Fruit fly (Drosophila melanogaster): Measurements from ENCODE around the gene Seipin.

Seipin gene

DNA sequence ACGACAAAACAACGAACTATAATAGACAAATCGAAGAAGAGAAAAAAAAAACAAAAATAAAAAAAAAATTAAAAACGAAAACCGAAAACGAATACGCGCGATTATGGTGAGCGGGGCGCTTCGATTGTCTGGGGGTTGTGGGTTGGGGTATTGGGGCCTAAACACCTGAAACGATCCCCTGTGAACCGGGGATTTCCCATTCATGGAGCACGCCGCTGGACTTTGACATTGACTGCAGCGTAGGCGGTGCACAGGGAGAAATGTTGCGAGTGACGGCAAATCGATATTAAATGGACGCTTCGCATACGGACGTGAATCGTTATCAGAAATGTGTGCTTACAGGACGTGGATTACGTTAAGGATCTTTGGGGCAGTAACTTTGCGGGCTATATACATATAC, 27.4 kb upstream of the Seipin start:
- TF ChIP-seq CG9139 (GFP tag; optimal IDR thresholded peaks at IDR 0.05) (peak; percentile 28), salr (GFP tag; optimal IDR thresholded peaks at IDR 0.05) (no peak), CG7368 (GFP tag; optimal IDR thresholded peaks at IDR 0.05) (no peak), ss (GFP tag; optimal IDR thresholded peaks at IDR 0.05) (peak in 1 of 2 experiments; percentile 31), CG10631 (GFP tag; optimal IDR thresholded peaks at IDR 0.05) (no peak), CG6808 (GFP tag; optimal IDR thresholded peaks at IDR 0.05) (peak; percentile 22)

DNA sequence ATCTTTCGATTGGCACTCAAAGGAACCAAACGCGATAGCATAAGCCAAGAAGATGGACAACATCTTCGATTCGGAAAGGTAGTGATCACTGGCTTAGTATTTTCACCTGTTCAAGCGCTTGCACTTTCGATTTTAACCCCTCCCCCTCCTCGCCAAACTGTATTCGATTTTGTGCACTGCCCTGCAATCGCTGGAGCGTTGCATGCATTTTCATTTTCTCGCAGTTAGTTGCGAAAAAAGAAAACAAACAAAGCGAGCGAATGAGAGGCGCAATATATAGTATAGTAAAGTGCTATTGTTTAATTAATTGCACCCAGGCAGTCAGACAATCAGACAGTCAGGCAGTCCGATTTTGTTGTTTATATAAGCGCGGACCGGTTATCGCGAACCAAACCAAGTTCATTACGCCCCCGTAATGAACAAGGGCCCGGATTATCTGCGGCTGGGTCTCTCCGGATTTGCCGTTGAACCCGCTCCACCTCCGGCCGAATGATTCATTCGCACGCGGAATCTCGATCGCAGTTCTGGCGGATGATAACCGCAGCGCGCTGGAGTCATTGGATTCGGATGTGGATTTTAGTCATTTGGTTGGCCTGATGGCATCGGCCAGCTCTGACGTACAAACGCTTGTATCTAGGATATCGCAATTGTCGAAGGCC, 26.4 kb upstream of the Seipin start:
- TF ChIP-seq lz (GFP tag; optimal IDR thresholded peaks at IDR 0.05) (no peak), topi (GFP tag; optimal IDR thresholded peaks at IDR 0.05) (no peak), Eip78C (GFP tag) (peak; percentile 56), Blimp-1 (GFP tag; optimal IDR thresholded peaks at IDR 0.05) (peak; percentile 12), OdsH (GFP tag; optimal IDR thresholded peaks at IDR 0.05) (no peak), Ets96B (tag; optimal IDR thresholded peaks at IDR 0.05) (no peak), Hr4 (GFP tag; optimal IDR thresholded peaks at IDR 0.05) (no peak)

DNA sequence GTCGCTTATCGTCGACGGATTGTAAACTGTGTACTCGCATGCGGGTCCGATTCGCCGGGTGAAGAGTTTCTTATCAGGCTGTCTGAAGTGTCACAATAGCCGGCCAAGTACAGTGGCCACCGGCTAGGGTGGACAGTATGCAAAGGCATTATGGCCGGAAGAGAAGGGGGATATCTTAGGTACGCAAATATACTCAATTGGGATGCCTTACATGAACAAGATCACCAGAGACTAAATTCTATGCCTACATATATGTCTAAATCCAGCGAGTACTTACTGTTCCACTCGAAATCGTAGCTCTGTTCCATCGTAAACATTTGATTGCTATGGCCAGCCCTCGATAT, 25.9 kb upstream of the Seipin start:
- TF ChIP-seq Ets21C (GFP tag; optimal IDR thresholded peaks at IDR 0.05), result peak; percentile 93
- peak; percentile 93 for TF ChIP-seq Sox15 (GFP tag; optimal IDR thresholded peaks at IDR 0.05)
- peak; percentile 88 for TF ChIP-seq net (GFP tag; optimal IDR thresholded peaks at IDR 0.05)
- peak; percentile 96 for TF ChIP-seq topi (GFP tag; optimal IDR thresholded peaks at IDR 0.05)
- peak; percentile 93 for TF ChIP-seq Met (GFP tag; optimal IDR thresholded peaks at IDR 0.05)
- peak; percentile 85 for TF ChIP-seq CG8319 (GFP tag; optimal IDR thresholded peaks at IDR 0.05)
- TF ChIP-seq Eip78C (GFP tag), result peak; percentile 96
- peak in 1 of 2 experiments; percentile 79 for TF ChIP-seq salr (GFP tag; optimal IDR thresholded peaks at IDR 0.05)
- TF ChIP-seq CG10669 (GFP tag; optimal IDR thresholded peaks at IDR 0.05), result peak; percentile 88
- TF ChIP-seq CG3032 (tag; optimal IDR thresholded peaks at IDR 0.05), result peak; percentile 78
- peak; percentile 92 for TF ChIP-seq CG11294 (GFP tag; IDR thresholded peaks at IDR 0.05)
- TF ChIP-seq cyc (GFP tag; optimal IDR thresholded peaks at IDR 0.05), result peak; percentile 97
- TF ChIP-seq CG11762 (GFP tag; optimal IDR thresholded peaks at IDR 0.05; ENCODE audit: insufficient read depth), result peak; percentile 83
- peak; percentile 81 for TF ChIP-seq CG8119 (GFP tag; IDR thresholded peaks at IDR 0.05)
- peak; percentile 95 for TF ChIP-seq CG6163 (GFP tag; IDR thresholded peaks at IDR 0.05)
- TF ChIP-seq Lpt (GFP tag; optimal IDR thresholded peaks at IDR 0.05), result peak; percentile 72
- TF ChIP-seq CG3919 (GFP tag; optimal IDR thresholded peaks at IDR 0.05), result peak; percentile 95
- TF ChIP-seq pdm3 (GFP tag; optimal IDR thresholded peaks at IDR 0.05), result peak; percentile 92
- peak; percentile 88 for TF ChIP-seq achi (GFP tag; optimal IDR thresholded peaks at IDR 0.05)
- TF ChIP-seq lz (GFP tag; optimal IDR thresholded peaks at IDR 0.05), result peak; percentile 95
- TF ChIP-seq Blimp-1 (GFP tag; optimal IDR thresholded peaks at IDR 0.05), result peak; percentile 79
- TF ChIP-seq Hr39 (GFP tag; optimal IDR thresholded peaks at IDR 0.05), result peak; percentile 97
- TF ChIP-seq acj6 (GFP tag; optimal IDR thresholded peaks at IDR 0.05), result peak; percentile 91
- peak; percentile 67 for TF ChIP-seq fkh (GFP tag; optimal IDR thresholded peaks at IDR 0.05)
- peak; percentile 90 for TF ChIP-seq Sox102F (GFP tag; optimal IDR thresholded peaks at IDR 0.05)
- peak; percentile 84 for TF ChIP-seq CG6854 (GFP tag; optimal IDR thresholded peaks at IDR 0.05)
- TF ChIP-seq Sox14 (GFP tag; optimal IDR thresholded peaks at IDR 0.05), result peak; percentile 94
- peak; percentile 82 for TF ChIP-seq CG1621 (tag; optimal IDR thresholded peaks at IDR 0.05)
- peak; percentile 86 for TF ChIP-seq CG10631 (GFP tag; optimal IDR thresholded peaks at IDR 0.05)
- peak; percentile 78 for TF ChIP-seq dsx (GFP tag; optimal IDR thresholded peaks at IDR 0.05; ENCODE audit: poor library complexity, severe bottlenecking)
- peak; percentile 85 for TF ChIP-seq Ets96B (tag; optimal IDR thresholded peaks at IDR 0.05)
- TF ChIP-seq Hr4 (GFP tag; optimal IDR thresholded peaks at IDR 0.05), result peak; percentile 89
- peak; percentile 84 for TF ChIP-seq CG15336 (GFP tag; IDR thresholded peaks at IDR 0.05)
- TF ChIP-seq OdsH (GFP tag; optimal IDR thresholded peaks at IDR 0.05), result peak; percentile 92
- peak; percentile 99 for TF ChIP-seq svp (GFP tag)
- TF ChIP-seq Eip93F (GFP tag; optimal IDR thresholded peaks at IDR 0.05), result peak; percentile 94
- peak; percentile 93 for TF ChIP-seq esn (GFP tag; optimal IDR thresholded peaks at IDR 0.05)
- peak; percentile 66 to 88 for TF ChIP-seq ss (GFP tag; optimal IDR thresholded peaks at IDR 0.05)
- TF ChIP-seq CG4318 (GFP tag; optimal IDR thresholded peaks at IDR 0.05), result peak; percentile 74
- peak; percentile 68 for TF ChIP-seq CG16779 (tag; optimal IDR thresholded peaks at IDR 0.05)
- peak; percentile 91 for TF ChIP-seq Eip75B (GFP tag; optimal IDR thresholded peaks at IDR 0.05)
- peak; percentile 94 for TF ChIP-seq Smox (GFP tag; optimal IDR thresholded peaks at IDR 0.05)
- TF ChIP-seq CG6792 (GFP tag; optimal IDR thresholded peaks at IDR 0.05), result peak; percentile 93

Measured in whole organism, prepupa.